Fruit fly (Drosophila melanogaster): ENCODE data around the gene Mur18B.

The Mur18B gene

dm6 chrX:19247200-19248052 is 34.4 kb downstream of the Mur18B start, which contains the start of gene CG7992 (continued):
- TF ChIP-seq schlank (tag; optimal IDR thresholded peaks at IDR 0.05) (peak; percentile 5), caup (GFP tag; optimal IDR thresholded peaks at IDR 0.05; ENCODE audit: severe bottlenecking) (peak; percentile 33), usp (GFP tag; optimal IDR thresholded peaks at IDR 0.05) (no peak), kni (GFP tag; optimal IDR thresholded peaks at IDR 0.05) (no peak), trem (tag; optimal IDR thresholded peaks at IDR 0.05) (no peak), dan (GFP tag; IDR thresholded peaks at IDR 0.05) (no peak), ato (GFP tag; IDR thresholded peaks at IDR 0.05; ENCODE audit: partially characterized antibody) (no peak), CG3065 (GFP tag; optimal IDR thresholded peaks at IDR 0.05) (no peak), CG6683 (GFP tag; optimal IDR thresholded peaks at IDR 0.05) (peak; percentile 17), pb (GFP tag; optimal IDR thresholded peaks at IDR 0.05) (peak; percentile 35), wor (GFP tag; IDR thresholded peaks at IDR 0.05) (no peak), E2f2 (GFP tag; IDR thresholded peaks at IDR 0.05) (no peak), HmgZ (tag; optimal IDR thresholded peaks at IDR 0.05) (peak; percentile 19), otp (GFP tag; IDR thresholded peaks at IDR 0.05) (no peak), CG3838 (GFP tag; optimal IDR thresholded peaks at IDR 0.05) (no peak), CG10209 (GFP tag; optimal IDR thresholded peaks at IDR 0.05) (peak; percentile 57), lbe (GFP tag; optimal IDR thresholded peaks at IDR 0.05) (no peak), CG10267 (tag; optimal IDR thresholded peaks at IDR 0.05) (peak; percentile 25), sug (tag; optimal IDR thresholded peaks at IDR 0.05) (peak; percentile 81), CG12659 (GFP tag; optimal IDR thresholded peaks at IDR 0.05) (peak; percentile 64), gcm (GFP tag; optimal IDR thresholded peaks at IDR 0.05) (no peak), CG15514 (GFP tag; optimal IDR thresholded peaks at IDR 0.05) (peak; percentile 37), tap (tag; optimal IDR thresholded peaks at IDR 0.05) (peak; percentile 10), CG2875 (GFP tag; optimal IDR thresholded peaks at IDR 0.05) (no peak), ro (GFP tag; IDR thresholded peaks at IDR 0.05) (no peak), gem (tag; optimal IDR thresholded peaks at IDR 0.05) (peak; percentile 79), CG17385 (GFP tag; optimal IDR thresholded peaks at IDR 0.05) (peak; percentile 58), Dip3 (GFP tag; optimal IDR thresholded peaks at IDR 0.05) (peak; percentile 65), Vsx1 (GFP tag; optimal IDR thresholded peaks at IDR 0.05) (peak; percentile 47), tin (GFP tag; optimal IDR thresholded peaks at IDR 0.05) (peak; percentile 43), CG9932 (GFP tag; IDR thresholded peaks at IDR 0.05) (0 out of 2 replicates have a peak, but pooled peaks have one; percentile 21), CG17802 (tag; optimal IDR thresholded peaks at IDR 0.05) (no peak), dysf (GFP tag; IDR thresholded peaks at IDR 0.05) (peak; percentile 70), CG14667 (GFP tag; IDR thresholded peaks at IDR 0.05) (no peak), CG10565 (GFP tag; optimal IDR thresholded peaks at IDR 0.05) (no peak), tx (GFP tag; optimal IDR thresholded peaks at IDR 0.05) (peak; percentile 52), bcd (GFP tag; optimal IDR thresholded peaks at IDR 0.05) (no peak), dmrt11E (tag; optimal IDR thresholded peaks at IDR 0.05) (no peak), CG1529 (GFP tag; optimal IDR thresholded peaks at IDR 0.05) (no peak), CG4328 (GFP tag; optimal IDR thresholded peaks at IDR 0.05) (no peak), stwl (tag; optimal IDR thresholded peaks at IDR 0.05) (no peak), Hey (tag; optimal IDR thresholded peaks at IDR 0.05) (no peak), corto (GFP tag; optimal IDR thresholded peaks at IDR 0.05) (no peak), CG17361 (GFP tag; IDR thresholded peaks at IDR 0.05) (peak; percentile 76), HLH54F (GFP tag; optimal IDR thresholded peaks at IDR 0.05) (peak; percentile 40), CG3163 (GFP tag; optimal IDR thresholded peaks at IDR 0.05) (peak; percentile 34), CG2678 (tag; optimal IDR thresholded peaks at IDR 0.05) (peak; percentile 83), CG16813 (GFP tag; IDR thresholded peaks at IDR 0.05; ENCODE audit: partially characterized antibody) (no peak), chn (GFP tag; optimal IDR thresholded peaks at IDR 0.05) (no peak)
